Fruit fly (Drosophila melanogaster) whole organism, embryonic: ENCODE data around the gene Rack1.

ENCODE experiments used
- ATbp ChIP-seq: fragments of 200-800 bp; sonication (Bioruptor generic); optimal IDR thresholded peaks from 2 replicates; lab custom pipeline; 2017; ENCODE audit warnings: missing biosample characterization, mild to moderate bottlenecking, missing genetic modification characterization, missing genetic modification reagents
- Asciz ChIP-seq: fragments of 200-800 bp; sonication (Bioruptor generic); optimal IDR thresholded peaks from 2 replicates; lab custom pipeline; 2017; ENCODE audit warnings: missing biosample characterization, mild to moderate bottlenecking, missing genetic modification characterization, missing genetic modification reagents
- B-H2 ChIP-seq: fragments of 200-800 bp; sonication (Bioruptor generic); optimal IDR thresholded peaks from 2 replicates; lab custom pipeline; 2018; ENCODE audit warnings: missing biosample characterization, mild to moderate bottlenecking, missing genetic modification characterization
- CG11093 ChIP-seq: fragments of 200-800 bp; sonication (Bioruptor generic); IDR thresholded peaks from 3 replicates; pipeline ENCODE4 v1.3.6; 2022; ENCODE audit warnings: missing biosample characterization, missing genetic modification characterization
- CG11398 ChIP-seq: fragments of 200-800 bp; sonication (Bioruptor generic); optimal IDR thresholded peaks from 2 replicates; lab custom pipeline; 2016; ENCODE audit warnings: missing biosample characterization, missing genetic modification characterization
- CG12236 ChIP-seq: fragments of 200-800 bp; sonication (Bioruptor generic); optimal IDR thresholded peaks from 2 replicates; lab custom pipeline; 2016; ENCODE audit warnings: missing biosample characterization, missing genetic modification characterization
- CG12299 ChIP-seq: fragments of 200-800 bp; sonication (Bioruptor generic); optimal IDR thresholded peaks from 2 replicates; lab custom pipeline; 2018; ENCODE audit warnings: missing biosample characterization, mild to moderate bottlenecking, missing genetic modification characterization
- CG12769 ChIP-seq: fragments of 200-800 bp; sonication (Bioruptor generic); optimal IDR thresholded peaks from 2 replicates; lab custom pipeline; 2019; ENCODE audit warnings: missing biosample characterization, mild to moderate bottlenecking, missing genetic modification characterization, moderate library complexity
- CG14014 ChIP-seq: fragments of 200-800 bp; sonication (Bioruptor generic); IDR thresholded peaks from 2 replicates; pipeline ENCODE4 v1.3.6; 2022; ENCODE audit warnings: missing biosample characterization, missing genetic modification characterization
- CG17359 ChIP-seq: fragments of 200-800 bp; sonication (Bioruptor generic); optimal IDR thresholded peaks from 3 replicates; lab custom pipeline; 2018; ENCODE audit warnings: missing biosample characterization, mild to moderate bottlenecking, missing genetic modification characterization, moderate library complexity
- CG18599 ChIP-seq: fragments of 200-800 bp; sonication (Bioruptor generic); optimal IDR thresholded peaks from 3 replicates; lab custom pipeline; 2017; ENCODE audit warnings: missing biosample characterization, missing genetic modification characterization, mild to moderate bottlenecking, moderate library complexity, missing genetic modification reagents
- CG2678 ChIP-seq: fragments of 200-800 bp; sonication (Bioruptor generic); optimal IDR thresholded peaks from 3 replicates; lab custom pipeline; 2019; ENCODE audit warnings: missing biosample characterization, mild to moderate bottlenecking, missing genetic modification characterization, moderate library complexity
- CG32772 ChIP-seq: fragments of 200-800 bp; sonication (Bioruptor generic); IDR thresholded peaks from 2 replicates; pipeline ENCODE4 v1.3.6; 2022; ENCODE audit warnings: missing biosample characterization, missing genetic modification characterization
- CG34224 ChIP-seq: fragments of 200-800 bp; sonication (Bioruptor generic); IDR thresholded peaks from 3 replicates; pipeline ENCODE4 v1.3.6; 2022; ENCODE audit warnings: missing biosample characterization, missing genetic modification characterization; ENCODE audit not compliant: partially characterized antibody
- CG3838 ChIP-seq: fragments of 200-800 bp; sonication (Bioruptor generic); optimal IDR thresholded peaks from 3 replicates; lab custom pipeline; 2016; ENCODE audit warnings: missing biosample characterization, missing genetic modification characterization
- CG42726 ChIP-seq: fragments of 200-800 bp; sonication (Bioruptor generic); IDR thresholded peaks from 2 replicates; pipeline ENCODE4 v1.3.6; 2022; ENCODE audit warnings: missing biosample characterization, missing genetic modification characterization; ENCODE audit not compliant: partially characterized antibody
- CG6689 ChIP-seq: fragments of 200-800 bp; sonication (Bioruptor generic); IDR thresholded peaks from 2 replicates; pipeline ENCODE4 v1.3.6; 2022; ENCODE audit warnings: missing biosample characterization, missing genetic modification characterization
- CG9437 ChIP-seq: fragments of 200-800 bp; sonication (Bioruptor generic); optimal IDR thresholded peaks from 2 replicates; lab custom pipeline; 2018; ENCODE audit warnings: missing biosample characterization, mild to moderate bottlenecking, missing genetic modification characterization
- D ChIP-seq, 2 experiments: fragments of 200-800 bp in 1 of 2; fragments of >200 bp in 1 of 2; sonication (Bioruptor generic) in 1 of 2; optimal IDR thresholded peaks; 2 replicates in 1 of 2; 3 replicates in 1 of 2; lab custom pipeline; 2017; ENCODE audit warnings: mild to moderate bottlenecking in 1 of 2, missing biosample characterization in 1 of 2, missing genetic modification characterization in 1 of 2, missing genetic modification reagents in 1 of 2
- D19B ChIP-seq: fragments of 200-800 bp; sonication (Bioruptor generic); optimal IDR thresholded peaks from 2 replicates; lab custom pipeline; 2017; ENCODE audit warnings: missing biosample characterization, mild to moderate bottlenecking, missing genetic modification characterization
- Eip74EF ChIP-seq, 2 experiments: fragments of 200-800 bp in 1 of 2; fragments of >200 bp in 1 of 2; sonication (Bioruptor generic) in 1 of 2; optimal IDR thresholded peaks; 2 replicates each; lab custom pipeline; 2017 to 2019; ENCODE audit warnings: missing biosample characterization in 2 of 2, missing genetic modification characterization in 2 of 2, mild to moderate bottlenecking in 1 of 2, moderate library complexity in 1 of 2
- Ets97D ChIP-seq: fragments of 200-800 bp; sonication (Bioruptor generic); optimal IDR thresholded peaks from 3 replicates; lab custom pipeline; 2016; ENCODE audit warnings: missing biosample characterization, missing genetic modification characterization
- Hr78 ChIP-seq, 2 experiments: fragments of 200-800 bp in 1 of 2; fragments of >200 bp in 1 of 2; sonication (Bioruptor generic) in 1 of 2; optimal IDR thresholded peaks; 2 replicates each; lab custom pipeline; 2017 to 2019; ENCODE audit warnings: missing biosample characterization in 2 of 2, missing genetic modification characterization in 2 of 2, mild to moderate bottlenecking in 1 of 2, moderate library complexity in 1 of 2
- Nf-YA ChIP-seq: fragments of 200-800 bp; sonication (Bioruptor generic); IDR thresholded peaks from 2 replicates; pipeline ENCODE4 v1.3.6; 2022; ENCODE audit warnings: missing biosample characterization, missing genetic modification characterization
- PHDP ChIP-seq: fragments of 200-800 bp; sonication (Bioruptor generic); optimal IDR thresholded peaks from 3 replicates; lab custom pipeline; 2018; ENCODE audit warnings: missing biosample characterization, mild to moderate bottlenecking, missing genetic modification characterization, moderate library complexity
- Rfx ChIP-seq: fragments of 200-800 bp; sonication (Bioruptor generic); IDR thresholded peaks from 2 replicates; pipeline ENCODE4 v1.3.6; 2022; ENCODE audit warnings: missing biosample characterization, missing genetic modification characterization
- Sox100B ChIP-seq: fragments of 200-800 bp; sonication (Bioruptor generic); optimal IDR thresholded peaks from 3 replicates; lab custom pipeline; 2018; ENCODE audit warnings: missing biosample characterization, mild to moderate bottlenecking, missing genetic modification characterization
- Spps ChIP-seq: fragments of 200-800 bp; sonication (Bioruptor generic); optimal IDR thresholded peaks from 2 replicates; lab custom pipeline; 2018; ENCODE audit warnings: missing biosample characterization, mild to moderate bottlenecking, missing genetic modification characterization
- Stat92E ChIP-seq, 3 experiments: fragments of >200 bp in 2 of 3; fragments of 200-800 bp in 1 of 3; sonication (Bioruptor generic) in 1 of 3; optimal IDR thresholded peaks; 2 replicates each; lab custom pipeline; 2017 to 2019; ENCODE audit warnings: missing biosample characterization in 3 of 3, missing genetic modification characterization in 3 of 3, mild to moderate bottlenecking in 1 of 3, moderate library complexity in 1 of 3
- bigmax ChIP-seq: fragments of 200-800 bp; sonication (Bioruptor generic); optimal IDR thresholded peaks from 2 replicates; lab custom pipeline; 2018; ENCODE audit warnings: missing biosample characterization, mild to moderate bottlenecking, missing genetic modification characterization
- cg ChIP-seq: fragments of 200-800 bp; sonication (Bioruptor generic); optimal IDR thresholded peaks from 3 replicates; lab custom pipeline; 2019; ENCODE audit warnings: missing biosample characterization, mild to moderate bottlenecking, missing genetic modification characterization, moderate library complexity
- chinmo ChIP-seq: fragments of 200-800 bp; sonication (Bioruptor generic); IDR thresholded peaks from 4 replicates; pipeline ENCODE4 v1.3.6; 2022; ENCODE audit warnings: missing biosample characterization, missing genetic modification characterization; ENCODE audit not compliant: partially characterized antibody
- ci ChIP-seq: fragments of 200-800 bp; sonication (Bioruptor generic); IDR thresholded peaks from 3 replicates; pipeline ENCODE4 v1.3.6; 2022; ENCODE audit warnings: missing biosample characterization, missing genetic modification characterization
- corto ChIP-seq: fragments of 200-800 bp; sonication (Bioruptor generic); optimal IDR thresholded peaks from 2 replicates; lab custom pipeline; 2016; ENCODE audit warnings: missing biosample characterization, mild to moderate bottlenecking, missing genetic modification characterization, moderate library complexity
- ems ChIP-seq: fragments of 200-800 bp; sonication (Bioruptor generic); optimal IDR thresholded peaks from 3 replicates; lab custom pipeline; 2016; ENCODE audit warnings: missing biosample characterization, missing genetic modification characterization
- fd64A ChIP-seq: fragments of 200-800 bp; sonication (Bioruptor generic); optimal IDR thresholded peaks from 3 replicates; lab custom pipeline; 2018; ENCODE audit warnings: missing biosample characterization, mild to moderate bottlenecking, missing genetic modification characterization
- pho ChIP-seq: fragments of 200-800 bp; sonication (Bioruptor generic); optimal IDR thresholded peaks from 2 replicates; lab custom pipeline; 2016; ENCODE audit warnings: missing biosample characterization, missing genetic modification characterization
- prd ChIP-seq, 3 experiments: fragments of >200 bp in 2 of 3; fragments of 200-800 bp in 1 of 3; sonication (Bioruptor generic) in 1 of 3; optimal IDR thresholded peaks in 2 of 3; IDR thresholded peaks in 1 of 3; 2 replicates in 2 of 3; 3 replicates in 1 of 3; pipeline versions ENCODE4 v1.3.6 to Lab custom; 2017 to 2022; ENCODE audit warnings: missing biosample characterization in 1 of 3, missing genetic modification characterization in 1 of 3
- repo ChIP-seq: fragments of 200-800 bp; sonication (Bioruptor generic); optimal IDR thresholded peaks from 2 replicates; lab custom pipeline; 2016; ENCODE audit warnings: missing biosample characterization, missing genetic modification characterization
- scrt ChIP-seq: fragments of 200-800 bp; sonication (Bioruptor generic); optimal IDR thresholded peaks from 2 replicates; lab custom pipeline; 2018; ENCODE audit warnings: missing biosample characterization, mild to moderate bottlenecking, missing genetic modification characterization, moderate library complexity
- so ChIP-seq: fragments of 200-800 bp; sonication (Bioruptor generic); IDR thresholded peaks from 3 replicates; pipeline ENCODE4 v1.3.6; 2022; ENCODE audit warnings: missing biosample characterization, missing genetic modification characterization
- sqz ChIP-seq: fragments of 200-800 bp; sonication (Bioruptor generic); optimal IDR thresholded peaks from 3 replicates; lab custom pipeline; 2018; ENCODE audit warnings: missing biosample characterization, mild to moderate bottlenecking, missing genetic modification characterization
- tio ChIP-seq: fragments of 200-800 bp; sonication (Bioruptor generic); optimal IDR thresholded peaks from 2 replicates; lab custom pipeline; 2017; ENCODE audit warnings: missing biosample characterization, missing genetic modification characterization, inconsistent platforms
- trem ChIP-seq: fragments of 200-800 bp; optimal IDR thresholded peaks from 3 replicates; lab custom pipeline; 2019; ENCODE audit warnings: missing biosample characterization, mild to moderate bottlenecking, missing genetic modification characterization, moderate library complexity
- tx ChIP-seq: fragments of 200-800 bp; sonication (Bioruptor generic); optimal IDR thresholded peaks from 2 replicates; lab custom pipeline; 2016; ENCODE audit warnings: missing biosample characterization, missing genetic modification characterization
- wek ChIP-seq: fragments of 200-800 bp; sonication (Bioruptor generic); optimal IDR thresholded peaks from 3 replicates; lab custom pipeline; 2018; ENCODE audit warnings: missing biosample characterization, mild to moderate bottlenecking, missing genetic modification characterization, moderate library complexity
- yki ChIP-seq: fragments of >200 bp; optimal IDR thresholded peaks from 3 replicates; lab custom pipeline; 2018
- z ChIP-seq: fragments of 200-800 bp; sonication (Bioruptor generic); IDR thresholded peaks from 3 replicates; pipeline ENCODE4 v1.3.6; 2022; ENCODE audit warnings: missing biosample characterization, missing genetic modification characterization

The Rack1 gene

DNA sequence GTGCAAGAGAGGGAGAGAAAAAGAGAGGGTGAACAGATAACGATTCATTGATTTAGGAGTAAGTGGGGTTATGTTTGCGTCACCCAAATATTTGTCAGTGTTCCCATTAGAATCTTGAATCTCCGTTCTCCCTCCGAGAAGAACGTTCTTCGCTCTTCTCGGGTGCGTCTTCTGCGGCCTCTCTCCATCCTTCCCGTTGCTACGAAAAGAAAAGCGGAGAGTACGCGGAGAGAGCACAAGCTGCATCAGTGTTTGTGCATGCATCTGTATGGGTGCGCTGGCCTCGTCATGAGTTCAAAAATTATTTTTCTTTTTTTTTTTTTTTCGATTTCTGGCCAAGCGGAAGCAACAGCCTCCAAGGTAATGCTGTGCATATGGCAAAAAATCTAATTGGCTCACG is 1.8 kb upstream of the Rack1 start:
- TF ChIP-seq prd (optimal IDR thresholded peaks at IDR 0.05; lab: Kevin White, UChicago) (no peak), prd (GFP tag; IDR thresholded peaks at IDR 0.05; lab: Robert Waterston, UW) (no peak), CG14014 (GFP tag; lab: Robert Waterston, UW) (no peak), trem (tag; lab: Kevin White, UChicago) (peak; percentile 1), CG12299 (tag; lab: Kevin White, UChicago) (no peak), CG18599 (peak; percentile 23), CG12769 (tag; lab: Kevin White, UChicago) (peak; percentile 68), CG17359 (peak; percentile 38), Sox100B (GFP tag; lab: Kevin White, UChicago) (peak; percentile 35), CG2678 (tag; lab: Kevin White, UChicago) (peak; percentile 15), yki (lab: Kevin White, UChicago) (peak; percentile 51), CG9437 (no peak), tio (GFP tag; lab: Kevin White, UChicago) (no peak), B-H2 (no peak), CG12236 (no peak), PHDP (tag; lab: Kevin White, UChicago) (peak; percentile 11), Rfx (GFP tag; lab: Robert Waterston, UW) (peak; percentile 13; the same call in 1 of the 2 replicates), bigmax (GFP tag; lab: Kevin White, UChicago) (peak; percentile 96), Stat92E (GFP tag; optimal IDR thresholded peaks at IDR 0.05; lab: Kevin White, UChicago) (no peak), repo (GFP tag; lab: Kevin White, UChicago) (peak; percentile 29), Spps (tag; lab: Kevin White, UChicago) (no peak), ems (GFP tag; lab: Kevin White, UChicago) (no peak), CG32772 (peak; percentile 57; the same call in 1 of the 2 replicates), Ets97D (GFP tag; lab: Kevin White, UChicago) (no peak), fd64A (peak; percentile 33), sqz (GFP tag; lab: Kevin White, UChicago) (peak; percentile 17), CG34224 (GFP tag; lab: Robert Waterston, UW) (0 out of 3 replicates have a peak, but pooled peaks have one; percentile 10), Eip74EF (GFP tag; optimal IDR thresholded peaks at IDR 0.05; lab: Kevin White, UChicago) (no peak), wek (GFP tag; lab: Kevin White, UChicago) (peak; percentile 21), CG3838 (GFP tag; lab: Kevin White, UChicago) (no peak), CG11093 (GFP tag; lab: Robert Waterston, UW) (no peak), Hr78 (GFP tag; optimal IDR thresholded peaks at IDR 0.05; lab: Kevin White, UChicago) (peak in 1 of 2 experiments; percentile 43), CG6689 (GFP tag; lab: Robert Waterston, UW) (peak; percentile 47; the same call in 1 of the 2 replicates), tx (no peak), ci (GFP tag; lab: Robert Waterston, UW) (peak; percentile 48; the same call in 1 of the 3 replicates), CG11398 (peak; percentile 22), ATbp (peak; percentile 15), corto (GFP tag; lab: Kevin White, UChicago) (peak; percentile 7), CG42726 (GFP tag; lab: Robert Waterston, UW) (no peak), pho (GFP tag; lab: Kevin White, UChicago) (no peak), Nf-YA (GFP tag; lab: Robert Waterston, UW) (no peak), D (optimal IDR thresholded peaks at IDR 0.05; lab: Kevin White, UChicago) (no peak), D (GFP tag; optimal IDR thresholded peaks at IDR 0.05; lab: Kevin White, UChicago) (no peak), scrt (GFP tag; lab: Kevin White, UChicago) (peak; percentile 7), cg (GFP tag; lab: Kevin White, UChicago) (peak; percentile 70), chinmo (GFP tag; lab: Robert Waterston, UW) (peak; percentile 80; the same call in 2 of the 4 replicates), D19B (no peak), Asciz (peak; percentile 46), z (GFP tag; lab: Robert Waterston, UW) (no peak), so (GFP tag; lab: Robert Waterston, UW) (peak; percentile 24; the same call in 1 of the 3 replicates)
